Fruit fly (Drosophila melanogaster) whole organism, prepupa: ENCODE results near the gene CG7506.

Experiments
- Blimp-1 ChIP-seq: fragments of 200-800 bp; sonication (Bioruptor generic); optimal IDR thresholded peaks from 3 replicates; lab custom pipeline; 2017; ENCODE audit warnings: missing biosample characterization, missing genetic modification characterization, mild to moderate bottlenecking, moderate library complexity, missing genetic modification reagents
- CG10631 ChIP-seq: fragments of 200-800 bp; sonication (Bioruptor generic); optimal IDR thresholded peaks from 2 replicates; lab custom pipeline; 2016; ENCODE audit warnings: missing biosample characterization, missing genetic modification characterization
- CG10669 ChIP-seq: fragments of 200-800 bp; sonication (Bioruptor generic); optimal IDR thresholded peaks from 3 replicates; lab custom pipeline; 2018; ENCODE audit warnings: missing biosample characterization, mild to moderate bottlenecking, missing genetic modification characterization, moderate library complexity
- CG11294 ChIP-seq: fragments of 200-800 bp; sonication (Bioruptor generic); IDR thresholded peaks from 2 replicates; pipeline ENCODE4 v1.3.6; 2022; ENCODE audit warnings: missing biosample characterization, missing genetic modification characterization
- CG11762 ChIP-seq: fragments of 200-800 bp; sonication (Bioruptor generic); optimal IDR thresholded peaks from 3 replicates; lab custom pipeline; 2016; ENCODE audit warnings: missing biosample characterization, missing genetic modification characterization; ENCODE audit not compliant: insufficient read depth
- CG11902 ChIP-seq: fragments of 200-800 bp; sonication (Bioruptor generic); optimal IDR thresholded peaks from 3 replicates; lab custom pipeline; 2016; ENCODE audit warnings: missing biosample characterization, missing genetic modification characterization
- CG15336 ChIP-seq: fragments of 200-800 bp; sonication (Bioruptor generic); IDR thresholded peaks from 2 replicates; pipeline ENCODE4 v1.3.6; 2022; ENCODE audit warnings: missing biosample characterization, missing genetic modification characterization
- CG1621 ChIP-seq: fragments of 200-800 bp; sonication (Bioruptor generic); optimal IDR thresholded peaks from 3 replicates; lab custom pipeline; 2018; ENCODE audit warnings: missing biosample characterization, mild to moderate bottlenecking, missing genetic modification characterization
- CG16779 ChIP-seq: fragments of 200-800 bp; sonication (Bioruptor generic); optimal IDR thresholded peaks from 3 replicates; lab custom pipeline; 2017; ENCODE audit warnings: missing biosample characterization, mild to moderate bottlenecking, missing genetic modification characterization
- CG31627 ChIP-seq: fragments of 200-800 bp; sonication (Bioruptor generic); optimal IDR thresholded peaks from 3 replicates; lab custom pipeline; 2016; ENCODE audit warnings: missing biosample characterization, missing genetic modification characterization
- CG32006 ChIP-seq: fragments of 200-800 bp; sonication (Bioruptor generic); optimal IDR thresholded peaks from 3 replicates; lab custom pipeline; 2017; ENCODE audit warnings: missing biosample characterization, mild to moderate bottlenecking, missing genetic modification characterization
- CG34406 ChIP-seq: fragments of 200-800 bp; sonication (Bioruptor generic); optimal IDR thresholded peaks from 3 replicates; lab custom pipeline; 2016; ENCODE audit warnings: missing biosample characterization, missing genetic modification characterization
- CG3919 ChIP-seq: fragments of 200-800 bp; sonication (Bioruptor generic); optimal IDR thresholded peaks from 3 replicates; lab custom pipeline; 2016; ENCODE audit warnings: missing biosample characterization, missing genetic modification characterization
- CG4318 ChIP-seq: fragments of 200-800 bp; sonication (Bioruptor generic); optimal IDR thresholded peaks from 3 replicates; lab custom pipeline; 2017; ENCODE audit warnings: missing biosample characterization, mild to moderate bottlenecking, missing genetic modification characterization
- CG6276 ChIP-seq: fragments of 200-800 bp; sonication (Bioruptor generic); optimal IDR thresholded peaks from 2 replicates; lab custom pipeline; 2017; ENCODE audit warnings: missing biosample characterization, mild to moderate bottlenecking, missing genetic modification characterization
- CG6792 ChIP-seq: fragments of 200-800 bp; sonication (Bioruptor generic); optimal IDR thresholded peaks from 3 replicates; lab custom pipeline; 2016; ENCODE audit warnings: missing biosample characterization, missing genetic modification characterization
- CG6854 ChIP-seq: fragments of 200-800 bp; sonication (Bioruptor generic); optimal IDR thresholded peaks from 2 replicates; lab custom pipeline; 2017; ENCODE audit warnings: missing biosample characterization, mild to moderate bottlenecking, missing genetic modification characterization
- CG7368 ChIP-seq: fragments of 200-800 bp; sonication (Bioruptor generic); optimal IDR thresholded peaks from 3 replicates; lab custom pipeline; 2016; ENCODE audit warnings: missing biosample characterization, missing genetic modification characterization
- CG8119 ChIP-seq: fragments of 200-800 bp; sonication (Bioruptor generic); IDR thresholded peaks from 3 replicates; pipeline ENCODE4 v1.3.6; 2022; ENCODE audit warnings: missing biosample characterization, missing genetic modification characterization
- CG8319 ChIP-seq: fragments of 200-800 bp; sonication (Bioruptor generic); optimal IDR thresholded peaks from 3 replicates; lab custom pipeline; 2016; ENCODE audit warnings: missing biosample characterization, missing genetic modification characterization
- CG8632 ChIP-seq: fragments of 200-800 bp; sonication (Bioruptor generic); optimal IDR thresholded peaks from 3 replicates; lab custom pipeline; 2016; ENCODE audit warnings: missing biosample characterization, missing genetic modification characterization
- CG9139 ChIP-seq: fragments of 200-800 bp; sonication (Bioruptor generic); optimal IDR thresholded peaks from 3 replicates; lab custom pipeline; 2017; ENCODE audit warnings: missing biosample characterization, mild to moderate bottlenecking, missing genetic modification characterization
- Eip75B ChIP-seq: fragments of 200-800 bp; sonication (Bioruptor generic); optimal IDR thresholded peaks from 3 replicates; lab custom pipeline; 2016; ENCODE audit warnings: missing biosample characterization, missing genetic modification characterization
- Eip78C ChIP-seq: fragments of 200-800 bp; sonication (Bioruptor generic); peaks from one replicate; lab custom pipeline; 2016; ENCODE audit warnings: missing biosample characterization, missing genetic modification characterization
- Eip93F ChIP-seq: fragments of 200-800 bp; sonication (Bioruptor generic); optimal IDR thresholded peaks from 2 replicates; lab custom pipeline; 2016; ENCODE audit warnings: missing biosample characterization, mild to moderate bottlenecking, missing genetic modification characterization
- Ets21C ChIP-seq: fragments of 200-800 bp; sonication (Bioruptor generic); optimal IDR thresholded peaks from 3 replicates; lab custom pipeline; 2016; ENCODE audit warnings: missing biosample characterization, missing genetic modification characterization
- Gug ChIP-seq: fragments of 200-800 bp; sonication (Bioruptor generic); IDR thresholded peaks from 2 replicates; pipeline ENCODE4 v1.3.6; 2022; ENCODE audit warnings: missing biosample characterization, missing genetic modification characterization
- Hr38 ChIP-seq: sonication (Bioruptor generic); optimal IDR thresholded peaks from 2 replicates; lab custom pipeline; 2016; ENCODE audit warnings: missing biosample characterization, missing genetic modification characterization
- Hr39 ChIP-seq: fragments of 200-800 bp; sonication (Bioruptor generic); optimal IDR thresholded peaks from 2 replicates; lab custom pipeline; 2016; ENCODE audit warnings: missing biosample characterization, missing genetic modification characterization
- Hr4 ChIP-seq: fragments of 200-800 bp; sonication (Bioruptor generic); optimal IDR thresholded peaks from 3 replicates; lab custom pipeline; 2016; ENCODE audit warnings: missing biosample characterization, missing genetic modification characterization
- Lpt ChIP-seq: fragments of 200-800 bp; sonication (Bioruptor generic); optimal IDR thresholded peaks from 3 replicates; lab custom pipeline; 2016; ENCODE audit warnings: missing biosample characterization, missing genetic modification characterization
- Met ChIP-seq: fragments of 200-800 bp; sonication (Bioruptor generic); optimal IDR thresholded peaks from 3 replicates; lab custom pipeline; 2016; ENCODE audit warnings: missing biosample characterization, missing genetic modification characterization
- OdsH ChIP-seq: fragments of 200-800 bp; sonication (Bioruptor generic); optimal IDR thresholded peaks from 3 replicates; lab custom pipeline; 2016; ENCODE audit warnings: missing biosample characterization, missing genetic modification characterization
- Smox ChIP-seq: fragments of 200-800 bp; sonication (Bioruptor generic); optimal IDR thresholded peaks from 3 replicates; lab custom pipeline; 2016; ENCODE audit warnings: missing biosample characterization, missing genetic modification characterization
- Sox14 ChIP-seq: fragments of 200-800 bp; sonication (Bioruptor generic); optimal IDR thresholded peaks from 3 replicates; lab custom pipeline; 2016; ENCODE audit warnings: missing biosample characterization, missing genetic modification characterization
- Sox15 ChIP-seq: fragments of 200-800 bp; sonication (Bioruptor generic); optimal IDR thresholded peaks from 3 replicates; lab custom pipeline; 2016; ENCODE audit warnings: missing biosample characterization, missing genetic modification characterization
- achi ChIP-seq: fragments of 200-800 bp; sonication (Bioruptor generic); optimal IDR thresholded peaks from 3 replicates; lab custom pipeline; 2016; ENCODE audit warnings: missing biosample characterization, missing genetic modification characterization
- acj6 ChIP-seq: fragments of 200-800 bp; sonication (Bioruptor generic); optimal IDR thresholded peaks from 3 replicates; lab custom pipeline; 2016; ENCODE audit warnings: missing biosample characterization, missing genetic modification characterization
- cyc ChIP-seq: fragments of 200-800 bp; sonication (Bioruptor generic); optimal IDR thresholded peaks from 3 replicates; lab custom pipeline; 2016; ENCODE audit warnings: missing biosample characterization, missing genetic modification characterization
- dac ChIP-seq: fragments of 200-800 bp; sonication (Bioruptor generic); optimal IDR thresholded peaks from 2 replicates; lab custom pipeline; 2017; ENCODE audit warnings: missing biosample characterization, mild to moderate bottlenecking, missing genetic modification characterization
- dsx ChIP-seq: fragments of 200-800 bp; optimal IDR thresholded peaks from 3 replicates; lab custom pipeline; 2019; ENCODE audit warnings: missing biosample characterization, mild to moderate bottlenecking, missing genetic modification characterization, moderate library complexity; ENCODE audit not compliant: poor library complexity, severe bottlenecking
- eg ChIP-seq: fragments of 200-800 bp; sonication (Bioruptor generic); IDR thresholded peaks from 3 replicates; pipeline ENCODE4 v1.3.6; 2022; ENCODE audit warnings: missing biosample characterization, missing genetic modification characterization
- esn ChIP-seq: fragments of 200-800 bp; sonication (Bioruptor generic); optimal IDR thresholded peaks from 2 replicates; lab custom pipeline; 2016; ENCODE audit warnings: missing biosample characterization, mild to moderate bottlenecking, missing genetic modification characterization, moderate library complexity
- fd59A ChIP-seq: fragments of 200-800 bp; sonication (Bioruptor generic); optimal IDR thresholded peaks from 2 replicates; lab custom pipeline; 2017; ENCODE audit warnings: missing biosample characterization, mild to moderate bottlenecking, missing genetic modification characterization, missing genetic modification reagents
- fd85E ChIP-seq: fragments of 200-800 bp; sonication (Bioruptor generic); optimal IDR thresholded peaks from 3 replicates; lab custom pipeline; 2016; ENCODE audit warnings: missing biosample characterization, missing genetic modification characterization
- lz ChIP-seq: fragments of 200-800 bp; sonication (Bioruptor generic); optimal IDR thresholded peaks from 3 replicates; lab custom pipeline; 2016; ENCODE audit warnings: missing biosample characterization, missing genetic modification characterization
- net ChIP-seq: fragments of 200-800 bp; sonication (Bioruptor generic); optimal IDR thresholded peaks from 3 replicates; lab custom pipeline; 2016; ENCODE audit warnings: missing biosample characterization, missing genetic modification characterization
- pdm3 ChIP-seq: fragments of 200-800 bp; sonication (Bioruptor generic); optimal IDR thresholded peaks from 3 replicates; lab custom pipeline; 2016; ENCODE audit warnings: missing biosample characterization, missing genetic modification characterization
- spab ChIP-seq: fragments of 200-800 bp; sonication (Bioruptor generic); optimal IDR thresholded peaks from 2 replicates; lab custom pipeline; 2017; ENCODE audit warnings: missing biosample characterization, mild to moderate bottlenecking, missing genetic modification characterization, missing genetic modification reagents
- svp ChIP-seq: fragments of 200-800 bp; sonication (Bioruptor generic); peaks from one replicate; lab custom pipeline; 2016; ENCODE audit warnings: missing biosample characterization, missing genetic modification characterization
- topi ChIP-seq: fragments of 200-800 bp; sonication (Bioruptor generic); optimal IDR thresholded peaks from 3 replicates; lab custom pipeline; 2016; ENCODE audit warnings: missing biosample characterization, missing genetic modification characterization
- vri ChIP-seq: fragments of 200-800 bp; sonication (Bioruptor generic); optimal IDR thresholded peaks from 3 replicates; lab custom pipeline; 2016; ENCODE audit warnings: missing biosample characterization, mild to moderate bottlenecking, missing genetic modification characterization

The CG7506 gene

DNA sequence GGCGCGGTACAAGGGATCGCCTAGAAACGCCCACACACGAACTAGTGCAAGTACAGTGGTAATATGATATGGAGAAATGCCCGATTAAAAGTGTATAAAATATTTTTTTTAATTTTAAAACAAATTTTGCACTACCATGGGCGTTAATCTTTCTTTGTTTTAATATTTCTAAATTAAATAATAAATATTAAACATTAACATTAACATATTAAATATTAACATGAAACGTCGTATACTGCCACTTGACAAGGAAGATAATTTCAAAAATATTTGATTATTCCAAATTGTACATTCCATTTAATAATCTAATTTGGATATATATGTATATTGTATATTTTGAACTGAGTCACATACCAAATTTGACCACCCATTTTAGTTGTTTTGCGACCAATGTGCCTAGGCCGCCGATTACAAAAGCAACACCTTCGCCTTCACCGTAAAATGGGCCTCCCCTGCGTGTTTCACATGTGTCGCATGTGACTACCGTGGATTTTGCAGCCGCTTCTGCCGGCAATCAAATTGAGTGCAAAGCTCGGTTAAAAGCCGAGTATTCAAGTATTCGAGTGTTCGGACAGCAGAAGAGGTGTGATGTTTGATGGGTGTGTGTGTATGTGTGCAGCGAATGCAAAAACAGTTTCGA is 49.2 kb downstream of the CG7506 start:
- TF ChIP-seq cyc (GFP tag; lab: Kevin White, UChicago) (no peak), Blimp-1 (no peak), pdm3 (GFP tag; lab: Kevin White, UChicago) (no peak), lz (no peak), CG16779 (tag; lab: Kevin White, UChicago) (peak; percentile 2), topi (no peak), CG8319 (GFP tag; lab: Kevin White, UChicago) (no peak), CG1621 (tag; lab: Kevin White, UChicago) (no peak), vri (GFP tag; lab: Kevin White, UChicago) (no peak), CG34406 (GFP tag; lab: Kevin White, UChicago) (peak; percentile 25), CG6276 (GFP tag; lab: Kevin White, UChicago) (peak; percentile 44), CG8119 (peak; percentile 70), fd59A (GFP tag; lab: Kevin White, UChicago) (no peak), svp (GFP tag; lab: Kevin White, UChicago) (peak; percentile 32), achi (GFP tag; lab: Kevin White, UChicago) (peak; percentile 50), net (GFP tag; lab: Kevin White, UChicago) (peak; percentile 35), CG7368 (GFP tag; lab: Kevin White, UChicago) (no peak), CG32006 (GFP tag; lab: Kevin White, UChicago) (peak; percentile 73), spab (GFP tag; lab: Kevin White, UChicago) (peak; percentile 26), CG6854 (GFP tag; lab: Kevin White, UChicago) (no peak), Sox14 (no peak), acj6 (GFP tag; lab: Kevin White, UChicago) (peak; percentile 31), Hr4 (GFP tag; lab: Kevin White, UChicago) (peak; percentile 4), CG11294 (GFP tag; lab: Robert Waterston, UW) (no peak), Eip75B (GFP tag; lab: Kevin White, UChicago) (no peak), CG15336 (GFP tag; lab: Robert Waterston, UW) (peak; percentile 72), CG10669 (GFP tag; lab: Kevin White, UChicago) (peak; percentile 25), Eip78C (GFP tag; lab: Kevin White, UChicago) (peak; percentile 67), esn (GFP tag; lab: Kevin White, UChicago) (no peak), CG4318 (peak; percentile 55), CG11902 (GFP tag; lab: Kevin White, UChicago) (no peak), fd85E (GFP tag; lab: Kevin White, UChicago) (no peak), CG10631 (GFP tag; lab: Kevin White, UChicago) (peak; percentile 71), dac (GFP tag; lab: Kevin White, UChicago) (peak; percentile 17), dsx (GFP tag; lab: Kevin White, UChicago) (peak; percentile 18), Hr38 (GFP tag; lab: Kevin White, UChicago) (no peak), Smox (GFP tag; lab: Kevin White, UChicago) (no peak), CG3919 (GFP tag; lab: Kevin White, UChicago) (peak; percentile 36), CG11762 (GFP tag; lab: Kevin White, UChicago) (peak; percentile 3), Lpt (peak; percentile 30), CG8632 (peak; percentile 6), Met (GFP tag; lab: Kevin White, UChicago) (no peak), Hr39 (no peak), CG9139 (GFP tag; lab: Kevin White, UChicago) (no peak), Ets21C (GFP tag; lab: Kevin White, UChicago) (no peak), Eip93F (GFP tag; lab: Kevin White, UChicago) (no peak), CG6792 (GFP tag; lab: Kevin White, UChicago) (peak; percentile 29), Gug (0 out of 2 replicates have a peak, but pooled peaks have one; percentile 15), CG31627 (GFP tag; lab: Kevin White, UChicago) (no peak), eg (GFP tag; lab: Robert Waterston, UW) (peak; percentile 56), Sox15 (no peak), OdsH (GFP tag; lab: Kevin White, UChicago) (peak; percentile 34)
